Worm (Caenorhabditis elegans): ENCODE data around the gene cdr-4.

cdr-4 gene

DNA sequence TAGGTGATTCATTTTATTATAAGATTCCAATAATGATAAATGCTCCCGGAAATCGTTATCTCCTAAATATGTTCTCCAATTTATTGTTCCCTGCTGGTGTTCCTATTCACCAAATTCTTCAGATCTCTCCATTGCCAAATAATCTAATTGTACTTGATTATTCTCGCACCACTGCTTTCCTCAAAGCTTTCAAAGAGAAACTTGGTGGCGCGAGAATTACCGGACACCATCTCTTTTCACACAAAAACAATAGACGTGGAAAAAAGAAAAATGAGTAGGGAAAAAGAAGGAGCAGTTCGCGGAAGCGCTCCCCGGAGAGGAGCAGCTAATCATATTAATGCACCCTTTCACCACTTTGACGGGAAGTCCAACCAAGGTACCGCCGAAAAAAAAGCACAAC lies 12.9 kb upstream of the cdr-4 start:
- TF ChIP-seq ces-1 (GFP tag; optimal IDR thresholded peaks at IDR 0.05), result peak; percentile 74
- no peak for TF ChIP-seq M03D4.4 (tag; optimal IDR thresholded peaks at IDR 0.05)

DNA sequence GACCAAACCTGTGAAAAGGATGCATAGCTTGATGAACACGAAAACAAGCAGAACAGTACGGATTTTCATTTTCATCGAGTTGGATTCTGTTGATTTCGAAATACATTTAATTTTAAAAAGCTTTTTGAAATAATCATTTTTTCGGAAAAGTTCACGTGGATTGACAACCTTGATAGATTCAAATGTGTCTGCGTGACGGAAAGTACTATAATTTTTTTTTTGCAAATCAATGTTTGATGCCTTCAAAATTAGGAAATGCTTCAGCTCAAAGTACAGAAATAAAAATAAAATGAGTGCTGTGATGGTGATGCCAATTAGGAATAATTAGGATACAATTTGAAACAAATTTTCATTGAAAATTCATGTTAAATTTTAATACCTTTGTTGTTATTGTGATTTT lies 12.4 kb upstream of the cdr-4 start, which contains the start of gene C54D10.4:
Gene C54D10.4 (minus strand): TSS at position 101 of the 400 bp plus-strand sequence.
- TF ChIP-seq flh-1 (GFP tag; optimal IDR thresholded peaks at IDR 0.05) (no peak), zip-8 (tag; optimal IDR thresholded peaks at IDR 0.05) (no peak), unc-39 (tag; optimal IDR thresholded peaks at IDR 0.05) (no peak), bed-3 (GFP tag; optimal IDR thresholded peaks at IDR 0.05) (no peak), ztf-11 (tag; optimal IDR thresholded peaks at IDR 0.05) (no peak), M03D4.4 (tag; optimal IDR thresholded peaks at IDR 0.05) (no peak)

DNA sequence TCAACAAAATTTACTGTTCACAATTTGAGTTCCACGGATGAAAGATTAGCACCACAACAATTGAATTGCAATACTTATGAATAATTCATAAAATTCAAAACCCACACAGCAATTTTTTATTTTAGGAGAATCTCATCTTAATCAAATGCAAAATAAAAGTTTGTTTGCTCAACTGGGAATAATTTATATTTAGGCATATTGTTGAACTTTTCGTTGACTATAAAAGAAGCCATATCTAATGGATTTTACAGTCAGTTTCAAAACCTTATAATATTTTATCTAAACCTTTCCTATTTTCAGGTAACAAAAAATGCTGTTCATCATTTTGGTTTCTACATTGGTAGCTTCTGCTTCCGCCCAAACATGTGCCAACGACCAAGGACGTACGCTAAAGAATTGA lies 9.9 kb upstream of the cdr-4 start, which contains the start of gene C54D10.3:
Gene C54D10.3 (plus strand): TSS at position 301 of the 400 bp plus-strand sequence.
- TF ChIP-seq nhr-76 (tag; optimal IDR thresholded peaks at IDR 0.05) (no peak), ham-2 (GFP tag; optimal IDR thresholded peaks at IDR 0.05) (no peak), hlh-1 (tag; optimal IDR thresholded peaks at IDR 0.05) (no peak), unc-120 (tag; optimal IDR thresholded peaks at IDR 0.05; ENCODE audit: poor library complexity, severe bottlenecking) (no peak), bed-3 (GFP tag; optimal IDR thresholded peaks at IDR 0.05) (no peak), nhr-28 (tag; optimal IDR thresholded peaks at IDR 0.05) (no peak), snpc-4 (tag; optimal IDR thresholded peaks at IDR 0.05) (no peak), blmp-1 (tag; optimal IDR thresholded peaks at IDR 0.05) (no peak), flh-1 (GFP tag; optimal IDR thresholded peaks at IDR 0.05) (no peak), ceh-39 (tag; optimal IDR thresholded peaks at IDR 0.05) (no peak), nhr-12 (tag; optimal IDR thresholded peaks at IDR 0.05) (no peak), ceh-43 (GFP tag; optimal IDR thresholded peaks at IDR 0.05) (no peak), ces-1 (GFP tag; optimal IDR thresholded peaks at IDR 0.05) (no peak), mep-1 (tag; optimal IDR thresholded peaks at IDR 0.05) (no peak), nhr-2 (tag; optimal IDR thresholded peaks at IDR 0.05) (no peak), elt-3 (tag; optimal IDR thresholded peaks at IDR 0.05) (no peak), lsy-2 (tag; optimal IDR thresholded peaks at IDR 0.05) (no peak), cnd-1 (tag; optimal IDR thresholded peaks at IDR 0.05) (no peak)

DNA sequence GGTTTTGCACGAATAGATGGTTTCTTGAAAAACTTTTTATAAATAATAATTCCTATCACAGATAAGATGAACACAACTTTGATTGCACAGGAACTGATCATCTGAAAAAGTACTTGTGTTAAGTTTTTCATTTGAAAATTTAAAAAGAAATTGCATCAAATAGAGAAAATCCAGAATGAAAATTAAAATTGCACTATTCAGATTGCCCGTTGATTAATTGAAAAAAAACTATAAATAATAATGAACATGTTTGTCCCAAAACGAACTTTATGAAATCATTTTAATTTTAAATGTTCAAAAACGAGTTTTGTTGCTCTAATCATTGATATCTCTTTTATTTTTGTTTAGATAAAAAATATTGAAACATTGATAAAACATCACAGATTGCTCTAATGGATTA lies 8.9 kb upstream of the cdr-4 start, which contains the start of gene cdr-3:
Gene cdr-3 (minus strand): TSS at position 101 of the 400 bp plus-strand sequence.
- TF ChIP-seq nhr-12 (tag; optimal IDR thresholded peaks at IDR 0.05) (no peak), nhr-2 (tag; optimal IDR thresholded peaks at IDR 0.05) (no peak), bed-3 (GFP tag; optimal IDR thresholded peaks at IDR 0.05) (no peak), tbx-8 (GFP tag; optimal IDR thresholded peaks at IDR 0.05) (no peak), drap-1 (GFP tag; optimal IDR thresholded peaks at IDR 0.05) (no peak), unc-120 (tag; optimal IDR thresholded peaks at IDR 0.05; ENCODE audit: poor library complexity, severe bottlenecking) (no peak), pha-4 (tag; optimal IDR thresholded peaks at IDR 0.05) (no peak), mab-5 (tag; optimal IDR thresholded peaks at IDR 0.05) (no peak), nhr-76 (tag; optimal IDR thresholded peaks at IDR 0.05) (no peak), elt-1 (tag; optimal IDR thresholded peaks at IDR 0.05; ENCODE audit: borderline replicate concordance, insufficient read depth) (no peak), ces-1 (GFP tag; optimal IDR thresholded peaks at IDR 0.05) (no peak), snpc-4 (tag; optimal IDR thresholded peaks at IDR 0.05) (no peak)

DNA sequence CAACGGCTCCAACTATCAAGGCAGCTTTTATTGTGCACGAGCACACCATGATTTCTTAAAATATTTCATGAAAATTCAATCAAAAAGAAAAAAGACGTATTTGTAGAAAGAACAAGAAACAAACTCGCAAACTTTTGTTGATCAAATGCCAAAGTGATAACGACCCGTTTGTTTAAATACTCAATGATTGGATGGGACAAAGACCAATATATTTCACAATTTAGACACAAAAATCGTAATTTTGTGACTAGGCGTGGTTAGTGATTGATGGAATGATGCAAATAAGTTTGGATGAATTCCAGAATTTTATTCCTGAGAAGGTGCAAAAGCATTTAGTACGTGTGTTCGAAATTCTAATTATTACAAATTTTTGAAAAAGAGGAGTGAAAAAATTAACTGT lies 7.2 kb upstream of the cdr-4 start, which contains the start of gene cdr-2:
Gene cdr-2 (minus strand): TSS at position 54 of the 400 bp plus-strand sequence.
- no peak for TF ChIP-seq nhr-237 (tag; optimal IDR thresholded peaks at IDR 0.05)
- no peak for TF ChIP-seq mep-1 (tag; optimal IDR thresholded peaks at IDR 0.05)
- TF ChIP-seq mab-5 (tag; optimal IDR thresholded peaks at IDR 0.05), result no peak
- no peak for TF ChIP-seq nhr-2 (tag; optimal IDR thresholded peaks at IDR 0.05)

DNA sequence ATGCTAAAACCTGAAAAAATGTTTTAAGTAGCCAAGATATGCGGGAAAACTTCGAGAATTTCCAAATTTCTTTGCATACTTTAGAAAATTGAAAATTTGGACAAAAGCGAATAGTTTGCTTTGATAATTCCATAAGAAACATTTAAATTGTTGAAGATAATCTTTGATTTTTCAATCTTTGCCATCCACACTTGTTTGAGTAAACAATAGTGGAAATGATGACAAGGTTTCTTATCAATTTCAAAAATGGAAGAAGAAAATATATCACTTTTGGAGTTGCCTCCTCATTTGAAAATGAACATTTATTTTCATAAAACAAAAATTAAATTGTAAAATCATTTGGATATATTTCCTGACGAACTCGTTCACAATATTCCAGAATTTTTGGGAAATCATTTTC lies 5.9 kb upstream of the cdr-4 start:
- TF ChIP-seq nhr-76 (tag; optimal IDR thresholded peaks at IDR 0.05) (no peak), nhr-12 (tag; optimal IDR thresholded peaks at IDR 0.05) (no peak), M03D4.4 (tag; optimal IDR thresholded peaks at IDR 0.05) (no peak), sptf-1 (tag; optimal IDR thresholded peaks at IDR 0.05) (no peak), zip-8 (tag; optimal IDR thresholded peaks at IDR 0.05) (no peak), sem-2 (GFP tag; optimal IDR thresholded peaks at IDR 0.05) (no peak), snpc-4 (tag; optimal IDR thresholded peaks at IDR 0.05) (no peak)
